Worm (Caenorhabditis elegans) whole organism, L4 larva: ENCODE measurements around the gene nova-1.
"Not testable (repeated sequence)": the region's sequence is repeated elsewhere in the genome, so short reads cannot be mapped to it uniquely, and the experiment has no call there.

Experiments
- T20F7.1 ChIP-seq: fragments of 200-800 bp; sonication (Bioruptor generic); optimal IDR thresholded peaks from 2 replicates; lab custom pipeline; 2018; ENCODE audit warnings: mild to moderate bottlenecking, missing genetic modification characterization, missing compliant biosample characterization
- arid-1 ChIP-seq: fragments of 200-800 bp; sonication (Bioruptor generic); conservative IDR thresholded peaks from 2 replicates; pipeline ENCODE4 v1.3.6; 2022; ENCODE audit warnings: missing genetic modification reagents, missing genetic modification characterization, missing compliant biosample characterization
- daf-12 ChIP-seq: fragments of 150-350 bp; optimal IDR thresholded peaks from 2 replicates; lab custom pipeline; 2014; ENCODE audit warnings: missing biosample characterization, missing genetic modification reagents, missing genetic modification characterization
- dmd-9 ChIP-seq: fragments of 200-800 bp; sonication (Bioruptor generic); IDR thresholded peaks from 2 replicates; pipeline ENCODE4 v1.3.6; 2022; ENCODE audit warnings: missing genetic modification reagents, missing genetic modification characterization, missing compliant biosample characterization
- jun-1 ChIP-seq: fragments of 150-350 bp; optimal IDR thresholded peaks from 2 replicates; lab custom pipeline; 2014; ENCODE audit warnings: missing biosample characterization, missing genetic modification reagents, missing genetic modification characterization
- rbr-2 ChIP-seq: sonication (generic microtip); optimal IDR thresholded peaks from 2 replicates; lab custom pipeline; 2016; ENCODE audit warnings: missing genotype, missing genetic modification characterization, missing compliant biosample characterization
- sdz-12 ChIP-seq: fragments of 200-800 bp; sonication (Bioruptor generic); optimal IDR thresholded peaks from 2 replicates; lab custom pipeline; 2018; ENCODE audit warnings: mild to moderate bottlenecking, missing genetic modification characterization, missing compliant biosample characterization
- zag-1 ChIP-seq: fragments of 150-350 bp; optimal IDR thresholded peaks from 2 replicates; lab custom pipeline; 2014; ENCODE audit warnings: missing biosample characterization, missing genetic modification characterization

DNA sequence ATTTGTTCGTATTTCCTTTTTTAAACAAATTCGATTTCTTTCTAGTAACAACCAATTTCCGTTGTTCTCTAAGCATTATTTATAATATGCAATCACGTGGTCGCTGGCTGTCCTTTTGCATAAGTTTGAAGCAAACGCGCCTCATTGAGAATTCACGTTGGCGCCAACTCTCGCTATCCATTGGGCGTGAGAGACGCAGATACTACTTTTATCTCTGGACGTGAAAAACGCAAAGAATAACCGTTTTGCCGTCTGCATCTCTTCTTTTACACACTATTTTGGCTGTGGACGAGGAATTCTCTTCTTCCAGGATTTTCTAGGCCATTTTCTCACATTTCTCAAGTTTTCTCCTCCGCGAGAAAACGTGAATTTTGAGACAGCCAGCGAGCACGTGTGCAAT, 12.6 kb downstream of the nova-1 start:
- not testable (repeated sequence) for TF ChIP-seq arid-1 (GFP tag; lab: Robert Waterston, UW); sdz-12 (GFP tag; lab: Kevin White, UChicago); jun-1 (tag; lab: Kevin White, UChicago); daf-12 (tag; lab: Kevin White, UChicago); dmd-9; zag-1 (tag; lab: Kevin White, UChicago); T20F7.1 (GFP tag; lab: Kevin White, UChicago); rbr-2 (tag; lab: Kevin White, UChicago)
